Fruit fly (Drosophila melanogaster) whole organism, embryonic: ENCODE data around the gene Mocs2A.
A peak's percentile ranks its signal among the peaks of the same experiment; 100 is the strongest.

ENCODE experiments used
- Ada2b ChIP-seq: fragments of 200-800 bp; sonication (Bioruptor generic); IDR thresholded peaks from 2 replicates; pipeline ENCODE4 v1.3.6; 2022; ENCODE audit warnings: missing biosample characterization, missing genetic modification characterization
- B-H1 ChIP-seq: fragments of 200-800 bp; sonication (Bioruptor generic); IDR thresholded peaks from 3 replicates; pipeline ENCODE4 v1.3.6; 2022; ENCODE audit warnings: missing biosample characterization, missing genetic modification characterization
- BEAF-32 ChIP-seq: fragments of 200-800 bp; sonication (Bioruptor generic); optimal IDR thresholded peaks from 3 replicates; lab custom pipeline; 2017; ENCODE audit warnings: missing biosample characterization, missing genetic modification characterization, mild to moderate bottlenecking, moderate library complexity, missing genetic modification reagents
- CG10321 ChIP-seq: fragments of 200-800 bp; sonication (Bioruptor generic); IDR thresholded peaks from 2 replicates; pipeline ENCODE4 v1.3.6; 2022; ENCODE audit warnings: missing biosample characterization, missing genetic modification characterization
- CG10431 ChIP-seq: fragments of 200-800 bp; sonication (Bioruptor generic); optimal IDR thresholded peaks from 3 replicates; lab custom pipeline; 2018; ENCODE audit warnings: missing biosample characterization, mild to moderate bottlenecking, missing genetic modification characterization
- CG11085 ChIP-seq: fragments of 200-800 bp; sonication (Bioruptor generic); IDR thresholded peaks from 2 replicates; pipeline ENCODE4 v1.3.6; 2022; ENCODE audit warnings: missing biosample characterization, missing genetic modification characterization
- CG11723 ChIP-seq: fragments of 200-800 bp; sonication (Bioruptor generic); optimal IDR thresholded peaks from 2 replicates; lab custom pipeline; 2017; ENCODE audit warnings: missing biosample characterization, mild to moderate bottlenecking, missing genetic modification characterization
- CG12104 ChIP-seq: fragments of 200-800 bp; sonication (Bioruptor generic); optimal IDR thresholded peaks from 3 replicates; lab custom pipeline; 2016; ENCODE audit warnings: missing biosample characterization, missing genetic modification characterization
- CG15269 ChIP-seq: fragments of 200-800 bp; sonication (Bioruptor generic); optimal IDR thresholded peaks from 2 replicates; lab custom pipeline; 2018; ENCODE audit warnings: missing biosample characterization, mild to moderate bottlenecking, missing genetic modification characterization, moderate library complexity
- CG1603 ChIP-seq: fragments of 200-800 bp; sonication (Bioruptor generic); optimal IDR thresholded peaks from 2 replicates; lab custom pipeline; 2019; ENCODE audit warnings: missing biosample characterization, mild to moderate bottlenecking, missing genetic modification characterization, moderate library complexity
- CG1647 ChIP-seq: fragments of 200-800 bp; sonication (Bioruptor generic); optimal IDR thresholded peaks from 3 replicates; lab custom pipeline; 2016; ENCODE audit warnings: missing biosample characterization, missing genetic modification characterization
- CG17359 ChIP-seq: fragments of 200-800 bp; sonication (Bioruptor generic); optimal IDR thresholded peaks from 3 replicates; lab custom pipeline; 2018; ENCODE audit warnings: missing biosample characterization, mild to moderate bottlenecking, missing genetic modification characterization, moderate library complexity
- CG17829 ChIP-seq: fragments of 200-800 bp; optimal IDR thresholded peaks from 2 replicates; lab custom pipeline; 2019; ENCODE audit warnings: missing biosample characterization, mild to moderate bottlenecking, missing genetic modification characterization, moderate library complexity
- CG2712 ChIP-seq: fragments of 200-800 bp; optimal IDR thresholded peaks from 3 replicates; lab custom pipeline; 2019; ENCODE audit warnings: missing biosample characterization, mild to moderate bottlenecking, missing genetic modification characterization, moderate library complexity
- CG30020 ChIP-seq: fragments of 200-800 bp; optimal IDR thresholded peaks from 2 replicates; lab custom pipeline; 2019; ENCODE audit warnings: missing biosample characterization, mild to moderate bottlenecking, missing genetic modification characterization, moderate library complexity
- CG34376 ChIP-seq: fragments of 200-800 bp; sonication (Bioruptor generic); optimal IDR thresholded peaks from 2 replicates; lab custom pipeline; 2018; ENCODE audit warnings: missing biosample characterization, mild to moderate bottlenecking, missing genetic modification characterization
- CG3838 ChIP-seq: fragments of 200-800 bp; sonication (Bioruptor generic); optimal IDR thresholded peaks from 3 replicates; lab custom pipeline; 2016; ENCODE audit warnings: missing biosample characterization, missing genetic modification characterization
- CG4617 ChIP-seq: fragments of 200-800 bp; sonication (Bioruptor generic); optimal IDR thresholded peaks from 3 replicates; lab custom pipeline; 2016; ENCODE audit warnings: missing biosample characterization, missing genetic modification characterization, borderline replicate concordance
- CG7745 ChIP-seq: fragments of 200-800 bp; sonication (Bioruptor generic); optimal IDR thresholded peaks from 2 replicates; lab custom pipeline; 2018; ENCODE audit warnings: missing biosample characterization, mild to moderate bottlenecking, missing genetic modification characterization, moderate library complexity
- CG7963 ChIP-seq: fragments of 200-800 bp; sonication (Bioruptor generic); IDR thresholded peaks from 3 replicates; pipeline ENCODE4 v1.3.6; 2022; ENCODE audit warnings: missing biosample characterization, missing genetic modification characterization; ENCODE audit not compliant: partially characterized antibody
- CG8359 ChIP-seq: fragments of 200-800 bp; sonication (Bioruptor generic); optimal IDR thresholded peaks from 2 replicates; lab custom pipeline; 2017; ENCODE audit warnings: missing biosample characterization, mild to moderate bottlenecking, missing genetic modification characterization, borderline replicate concordance
- CG8388 ChIP-seq: fragments of 200-800 bp; sonication (Bioruptor generic); optimal IDR thresholded peaks from 2 replicates; lab custom pipeline; 2019; ENCODE audit warnings: missing biosample characterization, mild to moderate bottlenecking, missing genetic modification characterization, moderate library complexity
- Dip2 ChIP-seq: fragments of 200-800 bp; sonication (Bioruptor generic); IDR thresholded peaks from 2 replicates; pipeline ENCODE4 v1.3.6; 2022; ENCODE audit warnings: missing biosample characterization, missing genetic modification characterization
- GATAe ChIP-seq: fragments of 200-800 bp; sonication (Bioruptor generic); conservative IDR thresholded peaks from 2 replicates; pipeline ENCODE4 v1.3.6; 2022; ENCODE audit warnings: missing biosample characterization, missing genetic modification characterization
- Hey ChIP-seq: fragments of 200-800 bp; sonication (Bioruptor generic); optimal IDR thresholded peaks from 3 replicates; lab custom pipeline; 2018; ENCODE audit warnings: missing biosample characterization, mild to moderate bottlenecking, missing genetic modification characterization
- Hmr ChIP-seq: fragments of 200-800 bp; sonication (Bioruptor generic); optimal IDR thresholded peaks from 3 replicates; lab custom pipeline; 2017; ENCODE audit warnings: mild to moderate bottlenecking, missing biosample characterization, missing genetic modification reagents, missing genetic modification characterization
- Hr3 ChIP-seq: fragments of 200-800 bp; sonication (Bioruptor generic); optimal IDR thresholded peaks from 3 replicates; lab custom pipeline; 2016; ENCODE audit warnings: missing biosample characterization, missing genetic modification characterization
- Kr ChIP-seq: fragments of 200-800 bp; sonication (Bioruptor generic); optimal IDR thresholded peaks from 2 replicates; lab custom pipeline; 2017; ENCODE audit warnings: missing biosample characterization, mild to moderate bottlenecking, missing genetic modification characterization
- Lpt ChIP-seq: fragments of >200 bp; optimal IDR thresholded peaks from 2 replicates; lab custom pipeline; 2018; ENCODE audit warnings: missing biosample characterization, missing genetic modification characterization
- Myb ChIP-seq: fragments of 200-800 bp; sonication (Bioruptor generic); optimal IDR thresholded peaks from 2 replicates; lab custom pipeline; 2016; ENCODE audit warnings: missing biosample characterization, missing genetic modification characterization
- PHDP ChIP-seq: fragments of 200-800 bp; sonication (Bioruptor generic); optimal IDR thresholded peaks from 3 replicates; lab custom pipeline; 2018; ENCODE audit warnings: missing biosample characterization, mild to moderate bottlenecking, missing genetic modification characterization, moderate library complexity
- Stat92E ChIP-seq, 3 experiments: fragments of >200 bp in 2 of 3; fragments of 200-800 bp in 1 of 3; sonication (Bioruptor generic) in 1 of 3; optimal IDR thresholded peaks; 2 replicates each; lab custom pipeline; 2017 to 2019; ENCODE audit warnings: missing biosample characterization in 3 of 3, missing genetic modification characterization in 3 of 3, mild to moderate bottlenecking in 1 of 3, moderate library complexity in 1 of 3
- Xrp1 ChIP-seq: fragments of 200-800 bp; sonication (Bioruptor generic); IDR thresholded peaks from 2 replicates; pipeline ENCODE4 v1.3.6; 2022; ENCODE audit warnings: missing biosample characterization, missing genetic modification characterization
- ab ChIP-seq: fragments of 200-800 bp; sonication (Bioruptor generic); optimal IDR thresholded peaks from 2 replicates; lab custom pipeline; 2016; ENCODE audit warnings: missing biosample characterization, missing genetic modification characterization
- chinmo ChIP-seq: fragments of 200-800 bp; sonication (Bioruptor generic); IDR thresholded peaks from 4 replicates; pipeline ENCODE4 v1.3.6; 2022; ENCODE audit warnings: missing biosample characterization, missing genetic modification characterization; ENCODE audit not compliant: partially characterized antibody
- dmrt99B ChIP-seq: fragments of 200-800 bp; sonication (Bioruptor generic); optimal IDR thresholded peaks from 2 replicates; lab custom pipeline; 2018; ENCODE audit warnings: missing biosample characterization, mild to moderate bottlenecking, missing genetic modification characterization, moderate library complexity
- ewg ChIP-seq: fragments of 200-800 bp; sonication (Bioruptor generic); optimal IDR thresholded peaks from 3 replicates; lab custom pipeline; 2017; ENCODE audit warnings: mild to moderate bottlenecking, missing biosample characterization, missing genetic modification reagents, missing genetic modification characterization
- hb ChIP-seq: fragments of 200-800 bp; sonication (Bioruptor generic); IDR thresholded peaks from 3 replicates; pipeline ENCODE4 v1.3.6; 2022; ENCODE audit warnings: missing biosample characterization, missing genetic modification characterization; ENCODE audit not compliant: partially characterized antibody
- hkb ChIP-seq, 2 experiments: fragments of 200-800 bp in 1 of 2; fragments of >200 bp in 1 of 2; sonication (Bioruptor generic) in 1 of 2; IDR thresholded peaks in 1 of 2; optimal IDR thresholded peaks in 1 of 2; 2 replicates each; pipeline versions ENCODE4 v1.3.6 to Lab custom; 2017 to 2022; ENCODE audit warnings: missing biosample characterization in 1 of 2, missing genetic modification characterization in 1 of 2
- jing ChIP-seq: fragments of 200-800 bp; sonication (Bioruptor generic); optimal IDR thresholded peaks from 2 replicates; lab custom pipeline; 2018; ENCODE audit warnings: missing biosample characterization, mild to moderate bottlenecking, missing genetic modification characterization
- ken ChIP-seq: fragments of 200-800 bp; sonication (Bioruptor generic); IDR thresholded peaks from 3 replicates; pipeline ENCODE4 v1.3.6; 2022; ENCODE audit warnings: missing biosample characterization, missing genetic modification characterization
- org-1 ChIP-seq: fragments of 200-800 bp; sonication (Bioruptor generic); optimal IDR thresholded peaks from 2 replicates; lab custom pipeline; 2017; ENCODE audit warnings: missing biosample characterization, missing genetic modification characterization
- pros ChIP-seq: fragments of 200-800 bp; sonication (Bioruptor generic); optimal IDR thresholded peaks from 3 replicates; lab custom pipeline; 2019; ENCODE audit warnings: missing biosample characterization, mild to moderate bottlenecking, missing genetic modification characterization, moderate library complexity
- pzg ChIP-seq: fragments of 200-800 bp; sonication (Bioruptor generic); optimal IDR thresholded peaks from 3 replicates; lab custom pipeline; 2018; ENCODE audit warnings: missing biosample characterization, mild to moderate bottlenecking, missing genetic modification characterization, moderate library complexity
- sna ChIP-seq: fragments of 200-800 bp; sonication (Bioruptor generic); IDR thresholded peaks from 2 replicates; pipeline ENCODE4 v1.3.6; 2022; ENCODE audit warnings: missing biosample characterization, missing genetic modification characterization; ENCODE audit not compliant: partially characterized antibody
- stc ChIP-seq: fragments of 200-800 bp; sonication (Bioruptor generic); IDR thresholded peaks from 2 replicates; pipeline ENCODE4 v1.3.6; 2022; ENCODE audit warnings: missing biosample characterization, missing genetic modification characterization
- tup ChIP-seq: fragments of 200-800 bp; sonication (Bioruptor generic); optimal IDR thresholded peaks from 2 replicates; lab custom pipeline; 2016; ENCODE audit warnings: missing biosample characterization, mild to moderate bottlenecking, missing genetic modification characterization, moderate library complexity
- zen2 ChIP-seq: fragments of 200-800 bp; sonication (Bioruptor generic); IDR thresholded peaks from 3 replicates; pipeline ENCODE4 v1.3.6; 2022; ENCODE audit warnings: missing biosample characterization, missing genetic modification characterization; ENCODE audit not compliant: partially characterized antibody

Gene Mocs2A

dm6 chr3R:25168259-25168972, 41.3 kb upstream of the Mocs2A start (continued):
- TF ChIP-seq chinmo (GFP tag; lab: Robert Waterston, UW): no peak
- TF ChIP-seq jing: peak; percentile 11
- TF ChIP-seq org-1: peak; percentile 52
- TF ChIP-seq Kr (GFP tag; lab: Kevin White, UChicago): no peak
- no peak for TF ChIP-seq CG4617 (GFP tag; lab: Kevin White, UChicago)
- no peak for TF ChIP-seq CG11085
- TF ChIP-seq CG1603 (tag; lab: Kevin White, UChicago): peak; percentile 41
- TF ChIP-seq CG30020 (tag; lab: Kevin White, UChicago): no peak
- TF ChIP-seq CG10321 (GFP tag; lab: Robert Waterston, UW): no peak
- no peak for TF ChIP-seq pzg (GFP tag; lab: Kevin White, UChicago)
- peak; percentile 41 for TF ChIP-seq CG34376
- TF ChIP-seq ken (GFP tag; lab: Robert Waterston, UW): no peak
- 0 out of 2 replicates have a peak, but pooled peaks have one; percentile 20 for TF ChIP-seq stc (GFP tag; lab: Robert Waterston, UW)
- peak; percentile 36 for TF ChIP-seq CG8388 (GFP tag; lab: Kevin White, UChicago)
- TF ChIP-seq Stat92E (GFP tag; optimal IDR thresholded peaks at IDR 0.05; lab: Kevin White, UChicago): no peak
- no peak for TF ChIP-seq hb (GFP tag; lab: Robert Waterston, UW)
- TF ChIP-seq CG7963 (GFP tag; lab: Robert Waterston, UW): no peak
- TF ChIP-seq ewg: no peak
- no peak for TF ChIP-seq GATAe (GFP tag; lab: Robert Waterston, UW)
- TF ChIP-seq zen2 (GFP tag; lab: Robert Waterston, UW): no peak
- TF ChIP-seq Hey (tag; lab: Kevin White, UChicago): no peak
- no peak for TF ChIP-seq hkb (optimal IDR thresholded peaks at IDR 0.05; lab: Kevin White, UChicago)
- peak; percentile 37 for TF ChIP-seq hkb (GFP tag; IDR thresholded peaks at IDR 0.05; lab: Robert Waterston, UW)
- peak; percentile 51; the same call in 1 of the 2 replicates for TF ChIP-seq Xrp1
- no peak for TF ChIP-seq CG10431 (GFP tag; lab: Kevin White, UChicago)
- no peak for TF ChIP-seq sna (GFP tag; lab: Robert Waterston, UW)
- no peak for TF ChIP-seq tup (GFP tag; lab: Kevin White, UChicago)
- no peak for TF ChIP-seq Dip2
- TF ChIP-seq dmrt99B (tag; lab: Kevin White, UChicago): peak; percentile 68
- peak; percentile 71 for TF ChIP-seq pros (GFP tag; lab: Kevin White, UChicago)
- no peak for TF ChIP-seq Lpt (GFP tag; lab: Kevin White, UChicago)
- peak; percentile 26 for TF ChIP-seq PHDP (tag; lab: Kevin White, UChicago)
- no peak for TF ChIP-seq Myb (GFP tag; lab: Kevin White, UChicago)
- TF ChIP-seq Ada2b (GFP tag; lab: Robert Waterston, UW): peak; percentile 32; the same call in 1 of the 2 replicates
- peak; percentile 56 for TF ChIP-seq Hmr
- TF ChIP-seq CG11723 (GFP tag; lab: Kevin White, UChicago): no peak
- TF ChIP-seq CG8359 (GFP tag; lab: Kevin White, UChicago): no peak
- peak; percentile 13 for TF ChIP-seq CG17829
- no peak for TF ChIP-seq CG12104 (GFP tag; lab: Kevin White, UChicago)
- TF ChIP-seq B-H1: no peak; the same call in 2 of the 3 replicates
- TF ChIP-seq CG1647 (GFP tag; lab: Kevin White, UChicago): no peak
- TF ChIP-seq CG7745 (tag; lab: Kevin White, UChicago): no peak
- no peak for TF ChIP-seq ab (GFP tag; lab: Kevin White, UChicago)
- TF ChIP-seq CG15269 (tag; lab: Kevin White, UChicago): peak; percentile 52
- peak; percentile 26 for TF ChIP-seq Hr3 (GFP tag; lab: Kevin White, UChicago)
- TF ChIP-seq CG17359 (tag; lab: Kevin White, UChicago): peak; percentile 46
- TF ChIP-seq CG3838 (GFP tag; lab: Kevin White, UChicago): no peak
- peak; percentile 60 for TF ChIP-seq CG2712
- TF ChIP-seq BEAF-32 (GFP tag; lab: Kevin White, UChicago): no peak
